Worm (Caenorhabditis elegans) whole organism, young adult: ENCODE results near the gene puf-11.

Experiments used
- F10E7.11 ChIP-seq: sonication (generic microtip); optimal IDR thresholded peaks from 2 replicates; lab custom pipeline; 2017; ENCODE audit warnings: mild to moderate bottlenecking, missing genetic modification characterization, moderate library complexity, missing compliant biosample characterization
- Y79H2A.3 ChIP-seq: fragments of 200-800 bp; sonication (Bioruptor generic); conservative IDR thresholded peaks from 2 replicates; pipeline ENCODE4 v1.3.6; 2022; ENCODE audit warnings: missing genetic modification reagents, missing genetic modification characterization, missing compliant biosample characterization
- ama-1 ChIP-seq, 3 experiments: fragments of 150-350 bp in 1 of 3; sonication (generic microtip) in 2 of 3; optimal IDR thresholded peaks; 2 replicates each; lab custom pipeline; 2014 to 2018; ENCODE audit warnings: missing biosample characterization in 2 of 3, missing genetic modification characterization in 2 of 3, missing genetic modification reagents in 2 of 3
- bed-1 ChIP-seq: fragments of 200-800 bp; sonication (Bioruptor generic); IDR thresholded peaks from 2 replicates; pipeline ENCODE4 v1.3.6; 2022; ENCODE audit warnings: missing genetic modification reagents, missing genetic modification characterization, missing compliant biosample characterization
- ceh-79 ChIP-seq: sonication (generic microtip); optimal IDR thresholded peaks from 2 replicates; lab custom pipeline; 2017; ENCODE audit warnings: mild to moderate bottlenecking, missing genetic modification characterization, missing compliant biosample characterization
- ceh-91 ChIP-seq: fragments of 200-800 bp; sonication (Bioruptor generic); IDR thresholded peaks from 2 replicates; pipeline ENCODE4 v1.3.6; 2022; ENCODE audit warnings: missing genetic modification reagents, missing genetic modification characterization, missing compliant biosample characterization
- hlh-26 ChIP-seq: fragments of 200-800 bp; sonication (Bioruptor generic); conservative IDR thresholded peaks from 2 replicates; pipeline ENCODE4 v1.3.6; 2022; ENCODE audit warnings: missing genetic modification reagents, missing genetic modification characterization, missing compliant biosample characterization
- hmg-1.2 ChIP-seq: fragments of 200-800 bp; sonication (Bioruptor generic); IDR thresholded peaks from 2 replicates; pipeline ENCODE4 v1.3.6; 2022; ENCODE audit warnings: missing genetic modification reagents, missing genetic modification characterization, missing compliant biosample characterization
- snpc-4 ChIP-seq, 5 experiments: fragments of 150-350 bp in 1 of 5; sonication (generic microtip) in 4 of 5; optimal IDR thresholded peaks; 2 replicates each; lab custom pipeline; 2014 to 2018; ENCODE audit warnings: missing genetic modification characterization in 5 of 5, missing biosample characterization in 3 of 5, antibody characterized with exemption in 2 of 5, mild to moderate bottlenecking in 2 of 5, missing compliant biosample characterization in 2 of 5, missing genotype in 2 of 5, moderate library complexity in 2 of 5, missing genetic modification reagents in 1 of 5
- tlf-1 ChIP-seq: fragments of 200-800 bp; sonication (Bioruptor generic); optimal IDR thresholded peaks from 2 replicates; lab custom pipeline; 2018; ENCODE audit warnings: mild to moderate bottlenecking, missing genetic modification characterization, missing compliant biosample characterization
- unc-130 ChIP-seq: sonication (generic microtip); optimal IDR thresholded peaks from 2 replicates; lab custom pipeline; 2016; ENCODE audit warnings: missing genetic modification reagents, missing genetic modification characterization, missing compliant biosample characterization
- xnd-1 ChIP-seq: sonication (generic microtip); optimal IDR thresholded peaks from 2 replicates; lab custom pipeline; 2016; ENCODE audit warnings: missing genotype, missing genetic modification reagents, missing genetic modification characterization, missing compliant biosample characterization
- ztf-26 ChIP-seq: sonication (generic microtip); optimal IDR thresholded peaks from 2 replicates; lab custom pipeline; 2017; ENCODE audit warnings: missing genetic modification characterization, missing compliant biosample characterization

ce11 chrIV:6377335-6378069 is 43.9 kb upstream of the puf-11 start:
- TF ChIP-seq Y79H2A.3 (GFP tag; lab: Robert Waterston, UW) (no peak), hlh-26 (no peak), ama-1 (optimal IDR thresholded peaks at IDR 0.05; lab: Kevin White, UChicago) (no peak), ama-1 (GFP tag; optimal IDR thresholded peaks at IDR 0.05; lab: Kevin White, UChicago) (no peak), bed-1 (GFP tag; lab: Robert Waterston, UW) (no peak), xnd-1 (no peak), ceh-91 (no peak), ceh-79 (no peak), hmg-1.2 (GFP tag; lab: Robert Waterston, UW) (no peak), snpc-4 (GFP tag; optimal IDR thresholded peaks at IDR 0.05; lab: Kevin White, UChicago) (no peak), snpc-4 (tag; optimal IDR thresholded peaks at IDR 0.05; lab: Kevin White, UChicago) (no peak), ztf-26 (tag; lab: Kevin White, UChicago) (no peak), tlf-1 (GFP tag; lab: Kevin White, UChicago) (no peak), unc-130 (GFP tag; lab: Kevin White, UChicago) (no peak), F10E7.11 (tag; lab: Kevin White, UChicago) (no peak)
